Worm (Caenorhabditis elegans) whole organism, young adult: Measurements from ENCODE around the gene pro-1.

Experiments
- B0035.1 ChIP-seq: sonication (generic microtip); optimal IDR thresholded peaks from 2 replicates; lab custom pipeline; 2016; ENCODE audit warnings: missing genetic modification characterization, mild to moderate bottlenecking, missing compliant biosample characterization, missing genotype, missing genetic modification reagents
- B0261.1 ChIP-seq: sonication (generic microtip); optimal IDR thresholded peaks from 2 replicates; lab custom pipeline; 2016; ENCODE audit warnings: mild to moderate bottlenecking, missing genetic modification characterization, moderate library complexity, missing compliant biosample characterization
- F33H1.4 ChIP-seq: fragments of 200-800 bp; sonication (Bioruptor generic); IDR thresholded peaks from 2 replicates; pipeline ENCODE4 v1.3.6; 2022; ENCODE audit warnings: missing genetic modification reagents, missing genetic modification characterization, missing compliant biosample characterization
- F57A8.1 ChIP-seq: fragments of 200-800 bp; sonication (Bioruptor generic); optimal IDR thresholded peaks from 2 replicates; lab custom pipeline; 2018; ENCODE audit warnings: mild to moderate bottlenecking, missing genetic modification characterization, moderate library complexity, missing compliant biosample characterization
- Y53G8AR.9 ChIP-seq: fragments of 200-800 bp; sonication (Bioruptor generic); conservative IDR thresholded peaks from 2 replicates; pipeline ENCODE4 v1.3.6; 2022; ENCODE audit warnings: missing genetic modification reagents, missing genetic modification characterization, missing compliant biosample characterization
- Y56A3A.18 ChIP-seq: fragments of 200-800 bp; sonication (Bioruptor generic); IDR thresholded peaks from 2 replicates; pipeline ENCODE4 v1.3.6; 2022; ENCODE audit warnings: missing genetic modification reagents, missing genetic modification characterization, missing compliant biosample characterization
- Y79H2A.3 ChIP-seq: fragments of 200-800 bp; sonication (Bioruptor generic); conservative IDR thresholded peaks from 2 replicates; pipeline ENCODE4 v1.3.6; 2022; ENCODE audit warnings: missing genetic modification reagents, missing genetic modification characterization, missing compliant biosample characterization
- ama-1 ChIP-seq, 3 experiments: fragments of 150-350 bp in 1 of 3; sonication (generic microtip) in 2 of 3; optimal IDR thresholded peaks; 2 replicates each; lab custom pipeline; 2014 to 2018; ENCODE audit warnings: missing biosample characterization in 2 of 3, missing genetic modification characterization in 2 of 3, missing genetic modification reagents in 2 of 3
- aptf-3 ChIP-seq: fragments of 200-800 bp; sonication (Bioruptor generic); IDR thresholded peaks from 2 replicates; pipeline ENCODE4 v1.3.6; 2022; ENCODE audit warnings: missing genetic modification characterization, missing compliant biosample characterization
- atf-7 ChIP-seq: sonication (generic microtip); optimal IDR thresholded peaks from 2 replicates; lab custom pipeline; 2017; ENCODE audit warnings: mild to moderate bottlenecking, missing genetic modification characterization, missing compliant biosample characterization
- bed-1 ChIP-seq: fragments of 200-800 bp; sonication (Bioruptor generic); IDR thresholded peaks from 2 replicates; pipeline ENCODE4 v1.3.6; 2022; ENCODE audit warnings: missing genetic modification reagents, missing genetic modification characterization, missing compliant biosample characterization
- cebp-2 ChIP-seq: fragments of 200-800 bp; sonication (Bioruptor generic); IDR thresholded peaks from 2 replicates; pipeline ENCODE4 v1.3.6; 2022; ENCODE audit warnings: missing genetic modification characterization, missing compliant biosample characterization
- ceh-100 ChIP-seq: fragments of 200-800 bp; sonication (Bioruptor generic); IDR thresholded peaks from 2 replicates; pipeline ENCODE4 v1.3.6; 2022; ENCODE audit warnings: missing genetic modification reagents, missing genetic modification characterization, missing compliant biosample characterization
- ceh-58 ChIP-seq: fragments of 200-800 bp; sonication (Bioruptor generic); IDR thresholded peaks from 2 replicates; pipeline ENCODE4 v1.3.6; 2022; ENCODE audit warnings: missing genetic modification characterization, missing compliant biosample characterization
- die-1 ChIP-seq: sonication (generic microtip); optimal IDR thresholded peaks from 2 replicates; lab custom pipeline; 2016; ENCODE audit warnings: missing genotype, mild to moderate bottlenecking, missing genetic modification characterization, missing compliant biosample characterization
- egl-44 ChIP-seq: fragments of 200-800 bp; sonication (Bioruptor generic); IDR thresholded peaks from 2 replicates; pipeline ENCODE4 v1.3.6; 2022; ENCODE audit warnings: missing genetic modification reagents, missing genetic modification characterization, missing compliant biosample characterization
- fkh-3 ChIP-seq: sonication (generic microtip); optimal IDR thresholded peaks from 2 replicates; lab custom pipeline; 2016; ENCODE audit warnings: mild to moderate bottlenecking, missing genetic modification characterization, missing compliant biosample characterization
- hmg-1.2 ChIP-seq: fragments of 200-800 bp; sonication (Bioruptor generic); IDR thresholded peaks from 2 replicates; pipeline ENCODE4 v1.3.6; 2022; ENCODE audit warnings: missing genetic modification reagents, missing genetic modification characterization, missing compliant biosample characterization
- hrde-1 ChIP-seq: sonication (generic microtip); optimal IDR thresholded peaks from 2 replicates; lab custom pipeline; 2016; ENCODE audit warnings: missing genetic modification characterization, mild to moderate bottlenecking, missing compliant biosample characterization, moderate library complexity, missing genotype, missing genetic modification reagents, borderline replicate concordance
- lag-1 ChIP-seq: fragments of 200-800 bp; sonication (Bioruptor generic); IDR thresholded peaks from 2 replicates; pipeline ENCODE4 v1.3.6; 2022; ENCODE audit warnings: missing genetic modification reagents, missing genetic modification characterization, missing compliant biosample characterization
- lin-26 ChIP-seq: fragments of 200-800 bp; sonication (Bioruptor generic); IDR thresholded peaks from 2 replicates; pipeline ENCODE4 v1.3.6; 2022; ENCODE audit warnings: missing genetic modification reagents, missing genetic modification characterization, missing compliant biosample characterization
- lin-35 ChIP-seq, 3 experiments: fragments of 150-350 bp in 2 of 3; sonication (generic microtip) in 1 of 3; optimal IDR thresholded peaks; 2 replicates each; lab custom pipeline; 2014 to 2018; ENCODE audit warnings: missing biosample characterization in 3 of 3, missing genetic modification characterization in 3 of 3, missing genetic modification reagents in 3 of 3
- lin-54 ChIP-seq: fragments of 200-800 bp; sonication (Bioruptor generic); optimal IDR thresholded peaks from 2 replicates; lab custom pipeline; 2018; ENCODE audit warnings: mild to moderate bottlenecking, missing genetic modification characterization, missing compliant biosample characterization
- lsl-1 ChIP-seq: fragments of 200-800 bp; sonication (Bioruptor generic); optimal IDR thresholded peaks from 2 replicates; lab custom pipeline; 2018; ENCODE audit warnings: mild to moderate bottlenecking, missing genetic modification characterization, moderate library complexity, missing compliant biosample characterization
- lsy-27 ChIP-seq: sonication (generic microtip); optimal IDR thresholded peaks from 2 replicates; lab custom pipeline; 2017; ENCODE audit warnings: missing genetic modification characterization, mild to moderate bottlenecking, missing compliant biosample characterization, antibody characterized with exemption, missing genotype, borderline replicate concordance; ENCODE audit not compliant: insufficient read depth
- madf-6 ChIP-seq: fragments of 200-800 bp; sonication (Bioruptor generic); IDR thresholded peaks from 2 replicates; pipeline ENCODE4 v1.3.6; 2022; ENCODE audit warnings: missing genetic modification reagents, missing genetic modification characterization, missing compliant biosample characterization
- nfya-1 ChIP-seq: sonication (generic microtip); optimal IDR thresholded peaks from 2 replicates; lab custom pipeline; 2017; ENCODE audit warnings: antibody characterized with exemption, missing compliant biosample characterization, missing genetic modification characterization, borderline replicate concordance; ENCODE audit not compliant: insufficient read depth
- nfyb-1 ChIP-seq: fragments of 200-800 bp; sonication (Bioruptor generic); IDR thresholded peaks from 2 replicates; pipeline ENCODE4 v1.3.6; 2022; ENCODE audit warnings: missing genetic modification reagents, missing genetic modification characterization, missing compliant biosample characterization
- nhr-120 ChIP-seq: fragments of 200-800 bp; sonication (Bioruptor generic); IDR thresholded peaks from 2 replicates; pipeline ENCODE4 v1.3.6; 2022; ENCODE audit warnings: missing genetic modification characterization, missing compliant biosample characterization
- nhr-27 ChIP-seq: fragments of 200-800 bp; sonication (Bioruptor generic); optimal IDR thresholded peaks from 2 replicates; lab custom pipeline; 2018; ENCODE audit warnings: mild to moderate bottlenecking, missing genetic modification characterization, moderate library complexity, missing compliant biosample characterization
- pbrm-1 ChIP-seq: fragments of 200-800 bp; sonication (Bioruptor generic); IDR thresholded peaks from 2 replicates; pipeline ENCODE4 v1.3.6; 2022; ENCODE audit warnings: missing genetic modification reagents, missing genetic modification characterization, missing compliant biosample characterization
- rec-8 ChIP-seq, 2 experiments: sonication (generic microtip); optimal IDR thresholded peaks; 2 replicates each; lab custom pipeline; 2016; ENCODE audit warnings: mild to moderate bottlenecking in 2 of 2, missing genetic modification characterization in 2 of 2, missing genetic modification reagents in 2 of 2, missing genotype in 2 of 2, missing biosample characterization in 1 of 2, missing compliant biosample characterization in 1 of 2, moderate library complexity in 1 of 2
- repo-1 ChIP-seq: sonication (generic microtip); optimal IDR thresholded peaks from 2 replicates; lab custom pipeline; 2017; ENCODE audit warnings: mild to moderate bottlenecking, missing genetic modification characterization, missing compliant biosample characterization
- rpc-1 ChIP-seq, 2 experiments: fragments of 150-350 bp in 1 of 2; sonication (generic microtip) in 1 of 2; optimal IDR thresholded peaks; 2 replicates each; lab custom pipeline; 2014 to 2018; ENCODE audit warnings: missing biosample characterization in 1 of 2, missing genetic modification characterization in 1 of 2, missing genetic modification reagents in 1 of 2, missing genotype in 1 of 2
- snpc-4 ChIP-seq, 5 experiments: fragments of 150-350 bp in 1 of 5; sonication (generic microtip) in 4 of 5; optimal IDR thresholded peaks; 2 replicates each; lab custom pipeline; 2014 to 2018; ENCODE audit warnings: missing genetic modification characterization in 5 of 5, missing biosample characterization in 3 of 5, antibody characterized with exemption in 2 of 5, mild to moderate bottlenecking in 2 of 5, missing compliant biosample characterization in 2 of 5, missing genotype in 2 of 5, moderate library complexity in 2 of 5, missing genetic modification reagents in 1 of 5
- tbp1 ChIP-seq: fragments of 200-800 bp; sonication (Bioruptor generic); optimal IDR thresholded peaks from 2 replicates; lab custom pipeline; 2018; ENCODE audit warnings: mild to moderate bottlenecking, missing genetic modification characterization, missing compliant biosample characterization
- tlf-1 ChIP-seq: fragments of 200-800 bp; sonication (Bioruptor generic); optimal IDR thresholded peaks from 2 replicates; lab custom pipeline; 2018; ENCODE audit warnings: mild to moderate bottlenecking, missing genetic modification characterization, missing compliant biosample characterization
- ztf-22 ChIP-seq: fragments of 200-800 bp; sonication (Bioruptor generic); optimal IDR thresholded peaks from 2 replicates; lab custom pipeline; 2018; ENCODE audit warnings: mild to moderate bottlenecking, missing genetic modification characterization, moderate library complexity, missing compliant biosample characterization
- ztf-26 ChIP-seq: sonication (generic microtip); optimal IDR thresholded peaks from 2 replicates; lab custom pipeline; 2017; ENCODE audit warnings: missing genetic modification characterization, missing compliant biosample characterization
- ztf-3 ChIP-seq: fragments of 200-800 bp; sonication (Bioruptor generic); optimal IDR thresholded peaks from 2 replicates; lab custom pipeline; 2018; ENCODE audit warnings: mild to moderate bottlenecking, missing genetic modification characterization, missing compliant biosample characterization
- ztf-6 ChIP-seq: fragments of 200-800 bp; sonication (Bioruptor generic); IDR thresholded peaks from 2 replicates; pipeline ENCODE4 v1.3.6; 2022; ENCODE audit warnings: missing genetic modification reagents, missing genetic modification characterization, missing compliant biosample characterization

The pro-1 gene

ce11 chrII:10545924-10546783 lies 4.4 kb upstream of the pro-1 start (continued):
- TF ChIP-seq egl-44 (GFP tag; lab: Robert Waterston, UW) (peak; percentile 66; the same call in 1 of the 2 replicates), repo-1 (peak; percentile 73), atf-7 (tag; lab: Kevin White, UChicago) (peak; percentile 42), cebp-2 (0 out of 2 replicates have a peak, but pooled peaks have one; percentile 24), ztf-22 (no peak), nfyb-1 (GFP tag; lab: Robert Waterston, UW) (peak; percentile 73), aptf-3 (GFP tag; lab: Robert Waterston, UW) (peak; percentile 6; the same call in 1 of the 2 replicates), lsy-27 (tag; lab: Kevin White, UChicago) (no peak), Y79H2A.3 (GFP tag; lab: Robert Waterston, UW) (0 out of 2 replicates have a peak, but pooled peaks have one; percentile 8), pbrm-1 (GFP tag; lab: Robert Waterston, UW) (peak; percentile 59; the same call in 1 of the 2 replicates), ceh-100 (GFP tag; lab: Robert Waterston, UW) (0 out of 2 replicates have a peak, but pooled peaks have one; percentile 8)

- TF ChIP-seq lin-35 (GFP tag; optimal IDR thresholded peaks at IDR 0.05; lab: Kevin White, UChicago) (peak in 1 of 3 experiments; percentile 43), ceh-58 (no peak), ama-1 (optimal IDR thresholded peaks at IDR 0.05; lab: Kevin White, UChicago) (peak; percentile 93), ama-1 (GFP tag; optimal IDR thresholded peaks at IDR 0.05; lab: Kevin White, UChicago) (no peak), rec-8 (tag; optimal IDR thresholded peaks at IDR 0.05; lab: Kevin White, UChicago) (no peak), ztf-26 (tag; lab: Kevin White, UChicago) (no peak), cebp-2 (0 out of 2 replicates have a peak, but pooled peaks have one; percentile 3), nhr-27 (no peak), hmg-1.2 (GFP tag; lab: Robert Waterston, UW) (0 out of 2 replicates have a peak, but pooled peaks have one; percentile 20), nfya-1 (no peak), die-1 (tag; lab: Kevin White, UChicago) (peak; percentile 1), ztf-3 (GFP tag; lab: Kevin White, UChicago) (no peak), atf-7 (tag; lab: Kevin White, UChicago) (no peak), hrde-1 (tag; lab: Kevin White, UChicago) (peak; percentile 10), ztf-6 (GFP tag; lab: Robert Waterston, UW) (0 out of 2 replicates have a peak, but pooled peaks have one; percentile 48), lin-26 (GFP tag; lab: Robert Waterston, UW) (0 out of 2 replicates have a peak, but pooled peaks have one; percentile 52), lsl-1 (GFP tag; lab: Kevin White, UChicago) (peak; percentile 6), lag-1 (GFP tag; lab: Robert Waterston, UW) (0 out of 2 replicates have a peak, but pooled peaks have one; percentile 26), rpc-1 (optimal IDR thresholded peaks at IDR 0.05; lab: Kevin White, UChicago) (peak; percentile 50), rpc-1 (tag; optimal IDR thresholded peaks at IDR 0.05; lab: Kevin White, UChicago) (peak; percentile 78), snpc-4 (GFP tag; optimal IDR thresholded peaks at IDR 0.05; lab: Kevin White, UChicago) (peak; percentile 42), snpc-4 (tag; optimal IDR thresholded peaks at IDR 0.05; lab: Kevin White, UChicago) (peak in 1 of 4 experiments; percentile 37), Y53G8AR.9 (peak; percentile 30; the same call in 1 of the 2 replicates), B0261.1 (peak; percentile 63), fkh-3 (no peak), tbp1 (peak; percentile 87), madf-6 (0 out of 2 replicates have a peak, but pooled peaks have one; percentile 13), bed-1 (no peak), F33H1.4 (GFP tag; lab: Robert Waterston, UW) (0 out of 2 replicates have a peak, but pooled peaks have one; percentile 7), B0035.1 (tag; lab: Kevin White, UChicago) (peak; percentile 13), tlf-1 (GFP tag; lab: Kevin White, UChicago) (no peak), F57A8.1 (GFP tag; lab: Kevin White, UChicago) (no peak), aptf-3 (GFP tag; lab: Robert Waterston, UW) (peak; percentile 39; the same call in 1 of the 2 replicates), nhr-120 (GFP tag; lab: Robert Waterston, UW) (no peak), lin-54 (GFP tag; lab: Kevin White, UChicago) (peak; percentile 34), ztf-22 (no peak), Y56A3A.18 (GFP tag; lab: Robert Waterston, UW) (peak; percentile 10; the same call in 1 of the 2 replicates)
Observed at ce11 chrII:10545213-10545612, 3.4 kb upstream of the pro-1 start.
